Worm (Caenorhabditis elegans) whole organism, L4 larva: ENCODE measurements around the gene T15B7.15.

Experiments used
- attf-4 ChIP-seq: sonication (generic microtip); optimal IDR thresholded peaks from 3 replicates; lab custom pipeline; 2017; ENCODE audit warnings: missing biosample characterization, missing genetic modification characterization
- dpl-1 ChIP-seq: fragments of 150-350 bp; optimal IDR thresholded peaks from 2 replicates; lab custom pipeline; 2014; ENCODE audit warnings: missing biosample characterization, missing genetic modification reagents, missing genetic modification characterization
- egl-27 ChIP-seq: sonication (generic microtip); optimal IDR thresholded peaks from 3 replicates; lab custom pipeline; 2017; ENCODE audit warnings: missing biosample characterization, missing genetic modification reagents, missing genetic modification characterization

DNA sequence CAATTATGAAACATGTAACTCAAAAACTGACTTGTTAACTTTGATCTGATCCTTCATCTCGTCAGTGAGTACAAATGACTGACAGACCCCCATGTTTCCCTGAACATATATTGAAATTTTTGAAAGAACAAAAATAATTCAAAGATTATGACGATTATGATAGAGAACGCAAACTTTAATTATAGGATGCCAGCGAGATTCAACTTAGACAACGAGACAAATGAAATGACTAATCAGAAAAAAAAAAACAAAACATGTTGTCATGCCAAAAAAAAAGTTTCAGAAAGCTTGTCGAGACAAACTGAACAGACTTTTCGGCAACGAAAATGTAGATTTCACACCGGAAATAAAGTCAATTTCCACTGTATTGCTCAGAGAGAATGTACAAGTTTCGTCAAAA is 16.2 kb upstream of the T15B7.15 start, which contains the start of gene gpa-10:
- TF ChIP-seq attf-4 (no peak), egl-27 (tag; lab: Kevin White, UChicago) (no peak), dpl-1 (GFP tag; lab: Kevin White, UChicago) (no peak)
